Fruit fly (Drosophila melanogaster): ENCODE measurements around the gene CG3097.

DNA sequence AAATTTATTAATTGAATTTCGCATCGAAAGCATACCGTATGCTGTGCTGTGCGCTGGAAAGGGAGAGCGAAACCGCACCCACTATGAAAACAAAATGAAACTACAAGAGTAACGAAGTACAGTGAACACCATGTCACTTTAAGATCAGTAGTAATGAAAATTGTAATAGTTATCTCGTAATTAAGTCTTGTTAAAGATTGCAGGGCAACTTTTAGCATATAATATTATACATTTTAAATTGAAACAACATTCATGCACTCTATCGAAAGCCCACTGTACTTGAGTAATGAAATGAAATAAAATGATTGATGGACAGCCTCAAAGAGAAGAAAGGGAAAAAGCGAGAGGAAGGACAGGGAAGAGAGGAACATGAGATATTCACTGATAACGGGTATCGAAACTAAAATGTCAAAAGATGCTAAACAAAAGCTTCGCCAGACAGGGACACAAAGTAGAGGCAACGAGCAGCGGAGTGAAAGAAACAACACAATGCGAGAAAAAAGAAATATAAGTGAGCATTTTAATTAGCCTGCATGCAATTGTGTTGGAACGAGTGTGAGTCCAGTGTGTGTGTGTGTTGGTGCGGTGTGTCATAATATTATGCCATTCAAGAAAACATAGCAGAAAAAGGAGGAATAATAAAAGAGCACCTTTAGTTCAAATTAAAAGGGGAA lies 35.2 kb downstream of the CG3097 start:
- TF ChIP-seq cyc (GFP tag; optimal IDR thresholded peaks at IDR 0.05) (peak; percentile 79), fkh (GFP tag; optimal IDR thresholded peaks at IDR 0.05) (peak; percentile 18), fd59A (GFP tag; optimal IDR thresholded peaks at IDR 0.05) (peak; percentile 81), Sox102F (GFP tag; optimal IDR thresholded peaks at IDR 0.05) (peak; percentile 92), Gug (GFP tag; IDR thresholded peaks at IDR 0.05) (peak; percentile 89)
